Worm (Caenorhabditis elegans) whole organism, early embryonic: Measurements from ENCODE around the gene snx-6.

Source experiments
- F13C5.2 ChIP-seq: sonication (generic microtip); optimal IDR thresholded peaks from 2 replicates; lab custom pipeline; 2017; ENCODE audit warnings: mild to moderate bottlenecking, missing genetic modification characterization, inconsistent platforms, missing compliant biosample characterization
- ama-1 ChIP-seq: fragments of 150-350 bp; optimal IDR thresholded peaks from 2 replicates; lab custom pipeline; 2014
- ets-7 ChIP-seq: sonication (generic microtip); optimal IDR thresholded peaks from 2 replicates; lab custom pipeline; 2016; ENCODE audit warnings: missing genotype, missing genetic modification characterization, missing compliant biosample characterization
- flt-1 ChIP-seq: fragments of 200-800 bp; sonication (Bioruptor generic); IDR thresholded peaks from 2 replicates; pipeline ENCODE4 v1.3.6; 2022; ENCODE audit warnings: missing genetic modification characterization, missing compliant biosample characterization
- hmbx-1 ChIP-seq: sonication (generic microtip); optimal IDR thresholded peaks from 2 replicates; lab custom pipeline; 2016; ENCODE audit warnings: mild to moderate bottlenecking, missing genetic modification characterization, missing compliant biosample characterization
- hnd-1 ChIP-seq: sonication (generic microtip); optimal IDR thresholded peaks from 2 replicates; lab custom pipeline; 2016; ENCODE audit warnings: missing genetic modification characterization, missing compliant biosample characterization
- pes-1 ChIP-seq: fragments of 200-800 bp; sonication (Bioruptor generic); IDR thresholded peaks from 2 replicates; pipeline ENCODE4 v1.3.6; 2022; ENCODE audit warnings: missing genetic modification reagents, missing genetic modification characterization, missing compliant biosample characterization
- tbx-11 ChIP-seq: fragments of 200-800 bp; sonication (Bioruptor generic); IDR thresholded peaks from 2 replicates; pipeline ENCODE4 v1.3.6; 2022; ENCODE audit warnings: missing genetic modification characterization, missing compliant biosample characterization
- tra-4 ChIP-seq: sonication (generic microtip); optimal IDR thresholded peaks from 2 replicates; lab custom pipeline; 2017; ENCODE audit warnings: missing genetic modification characterization, missing compliant biosample characterization

ce11 chrV:17962500-17962899 lies 17.4 kb downstream of the snx-6 start:
- TF ChIP-seq flt-1 (GFP tag; lab: Robert Waterston, UW) (no peak), F13C5.2 (tag; lab: Kevin White, UChicago) (no peak), hmbx-1 (tag; lab: Kevin White, UChicago) (no peak), ets-7 (tag; lab: Kevin White, UChicago) (no peak), ama-1 (no peak), pes-1 (GFP tag; lab: Robert Waterston, UW) (no peak), tra-4 (tag; lab: Kevin White, UChicago) (no peak), hnd-1 (tag; lab: Kevin White, UChicago) (no peak), tbx-11 (no peak)
